Worm (Caenorhabditis elegans) whole organism, L1 larva: Measurements from ENCODE around the gene idpc-6.

Experiments used
- C16A3.4 ChIP-seq: fragments of 150-350 bp; optimal IDR thresholded peaks from 2 replicates; lab custom pipeline; 2014; ENCODE audit warnings: missing biosample characterization, missing genetic modification characterization
- F16B12.6 ChIP-seq: fragments of 150-350 bp; optimal IDR thresholded peaks from 2 replicates; lab custom pipeline; 2014; ENCODE audit warnings: missing biosample characterization, missing genetic modification characterization
- aha-1 ChIP-seq: fragments of 150-350 bp; optimal IDR thresholded peaks from 2 replicates; lab custom pipeline; 2014; ENCODE audit warnings: missing biosample characterization, missing genetic modification characterization
- aly-2 ChIP-seq: fragments of 150-350 bp; optimal IDR thresholded peaks from 2 replicates; lab custom pipeline; 2014; ENCODE audit warnings: missing biosample characterization, missing genetic modification characterization
- blmp-1 ChIP-seq: fragments of 150-350 bp; optimal IDR thresholded peaks from 2 replicates; lab custom pipeline; 2014; ENCODE audit warnings: missing biosample characterization, missing genetic modification characterization
- ceh-63 ChIP-seq: fragments of 200-800 bp; sonication (Bioruptor generic); optimal IDR thresholded peaks from 2 replicates; lab custom pipeline; 2018; ENCODE audit warnings: mild to moderate bottlenecking, missing genetic modification characterization, missing compliant biosample characterization
- ceh-82 ChIP-seq, 3 experiments: fragments of 150-350 bp in 1 of 3; sonication (generic microtip) in 2 of 3; optimal IDR thresholded peaks; 2 replicates each; lab custom pipeline; 2014 to 2017; ENCODE audit warnings: missing biosample characterization in 3 of 3, missing genetic modification characterization in 3 of 3
- ceh-88 ChIP-seq: fragments of 200-800 bp; sonication (Bioruptor generic); IDR thresholded peaks from 2 replicates; pipeline ENCODE4 v1.3.6; 2022; ENCODE audit warnings: missing genetic modification characterization, missing compliant biosample characterization
- ceh-90 ChIP-seq: sonication (generic microtip); optimal IDR thresholded peaks from 2 replicates; lab custom pipeline; 2016; ENCODE audit warnings: missing genetic modification characterization, missing compliant biosample characterization
- dpl-1 ChIP-seq, 3 experiments: fragments of 150-350 bp in 2 of 3; sonication (generic microtip) in 1 of 3; optimal IDR thresholded peaks; 2 replicates each; lab custom pipeline; 2014 to 2017; ENCODE audit warnings: missing biosample characterization in 3 of 3, missing genetic modification characterization in 3 of 3, missing genetic modification reagents in 3 of 3
- dsc-1 ChIP-seq: sonication (generic microtip); optimal IDR thresholded peaks from 2 replicates; lab custom pipeline; 2016; ENCODE audit warnings: mild to moderate bottlenecking, missing genetic modification characterization, missing compliant biosample characterization
- egl-27 ChIP-seq, 2 experiments: fragments of 150-350 bp in 1 of 2; sonication (generic microtip); optimal IDR thresholded peaks; 3 replicates each; lab custom pipeline; 2017 to 2018; ENCODE audit warnings: missing biosample characterization in 2 of 2, missing genetic modification characterization in 2 of 2, missing genetic modification reagents in 2 of 2
- elt-3 ChIP-seq, 6 experiments: fragments of 150-350 bp in 1 of 6; sonication (generic microtip); optimal IDR thresholded peaks; 2 replicates each; lab custom pipeline; 2017 to 2018; ENCODE audit warnings: missing biosample characterization in 6 of 6, missing genetic modification characterization in 6 of 6, inconsistent platforms in 1 of 6
- ets-5 ChIP-seq: fragments of 200-800 bp; sonication (Bioruptor generic); IDR thresholded peaks from 2 replicates; pipeline ENCODE4 v1.3.6; 2022; ENCODE audit warnings: missing genetic modification characterization, missing compliant biosample characterization
- fkh-10 ChIP-seq: sonication (generic microtip); optimal IDR thresholded peaks from 2 replicates; lab custom pipeline; 2017; ENCODE audit warnings: missing biosample characterization, missing genetic modification reagents, missing genetic modification characterization
- fkh-4 ChIP-seq: sonication (generic microtip); optimal IDR thresholded peaks from 2 replicates; lab custom pipeline; 2016; ENCODE audit warnings: missing compliant biosample characterization, missing genetic modification characterization, borderline replicate concordance
- fos-1 ChIP-seq: fragments of 150-350 bp; optimal IDR thresholded peaks from 2 replicates; lab custom pipeline; 2014; ENCODE audit warnings: missing biosample characterization, missing genetic modification characterization
- grh-1 ChIP-seq: fragments of 200-800 bp; sonication (Bioruptor generic); IDR thresholded peaks from 2 replicates; pipeline ENCODE4 v1.3.6; 2022; ENCODE audit warnings: missing genetic modification reagents, missing genetic modification characterization, missing compliant biosample characterization
- irx-1 ChIP-seq: sonication (generic microtip); optimal IDR thresholded peaks from 2 replicates; lab custom pipeline; 2016; ENCODE audit warnings: missing genetic modification characterization, missing compliant biosample characterization
- jun-1 ChIP-seq: fragments of 150-350 bp; optimal IDR thresholded peaks from 2 replicates; lab custom pipeline; 2014; ENCODE audit warnings: missing biosample characterization, missing genetic modification reagents, missing genetic modification characterization
- lin-13 ChIP-seq: fragments of 150-350 bp; optimal IDR thresholded peaks from 2 replicates; lab custom pipeline; 2014; ENCODE audit warnings: missing biosample characterization, missing genetic modification reagents, missing genetic modification characterization
- lir-3 ChIP-seq: sonication (generic microtip); optimal IDR thresholded peaks from 2 replicates; lab custom pipeline; 2016; ENCODE audit warnings: mild to moderate bottlenecking, missing genetic modification characterization, moderate library complexity, missing compliant biosample characterization; ENCODE audit not compliant: poor library complexity
- lsy-2 ChIP-seq, 2 experiments: fragments of 150-350 bp; optimal IDR thresholded peaks; 2 replicates each; lab custom pipeline; 2014; ENCODE audit warnings: missing biosample characterization in 2 of 2, missing genetic modification characterization in 2 of 2
- mab-9 ChIP-seq: fragments of 200-800 bp; sonication (Bioruptor generic); IDR thresholded peaks from 2 replicates; pipeline ENCODE4 v1.3.6; 2022; ENCODE audit warnings: missing genetic modification reagents, missing genetic modification characterization, missing compliant biosample characterization
- mdl-1 ChIP-seq, 2 experiments: fragments of 150-350 bp; optimal IDR thresholded peaks; 2 replicates each; lab custom pipeline; 2014 to 2017; ENCODE audit warnings: missing biosample characterization in 2 of 2, missing genetic modification characterization in 2 of 2, inconsistent platforms in 1 of 2
- mep-1 ChIP-seq: fragments of 150-350 bp; optimal IDR thresholded peaks from 2 replicates; lab custom pipeline; 2014; ENCODE audit warnings: missing biosample characterization, missing genetic modification characterization
- nhr-12 ChIP-seq: sonication (generic microtip); optimal IDR thresholded peaks from 2 replicates; lab custom pipeline; 2017; ENCODE audit warnings: missing biosample characterization, missing genetic modification characterization
- nhr-20 ChIP-seq: sonication (generic microtip); optimal IDR thresholded peaks from 2 replicates; lab custom pipeline; 2016; ENCODE audit warnings: mild to moderate bottlenecking, missing genetic modification characterization, missing compliant biosample characterization
- nhr-237 ChIP-seq: fragments of 150-350 bp; optimal IDR thresholded peaks from 2 replicates; lab custom pipeline; 2014; ENCODE audit warnings: missing biosample characterization, missing genetic modification characterization
- nhr-28 ChIP-seq: fragments of 150-350 bp; optimal IDR thresholded peaks from 2 replicates; lab custom pipeline; 2014; ENCODE audit warnings: missing biosample characterization, missing genetic modification characterization
- nhr-71 ChIP-seq: sonication (generic microtip); optimal IDR thresholded peaks from 2 replicates; lab custom pipeline; 2016; ENCODE audit warnings: mild to moderate bottlenecking, missing genetic modification characterization, moderate library complexity, missing compliant biosample characterization
- nhr-76 ChIP-seq: sonication (generic microtip); optimal IDR thresholded peaks from 2 replicates; lab custom pipeline; 2017; ENCODE audit warnings: missing biosample characterization, missing genetic modification characterization
- nhr-77 ChIP-seq: fragments of 150-350 bp; optimal IDR thresholded peaks from 2 replicates; lab custom pipeline; 2014; ENCODE audit warnings: missing biosample characterization, missing genetic modification characterization
- nhr-85 ChIP-seq: sonication (generic microtip); peaks from one replicate; lab custom pipeline; 2016; ENCODE audit warnings: missing genetic modification characterization, inconsistent platforms, missing compliant biosample characterization
- rnt-1 ChIP-seq: sonication (generic microtip); optimal IDR thresholded peaks from 2 replicates; lab custom pipeline; 2016; ENCODE audit warnings: mild to moderate bottlenecking, missing genetic modification characterization, moderate library complexity, missing compliant biosample characterization
- skn-1 ChIP-seq: fragments of 150-350 bp; optimal IDR thresholded peaks from 2 replicates; lab custom pipeline; 2014; ENCODE audit warnings: missing biosample characterization, missing genetic modification characterization
- snpc-4 ChIP-seq: fragments of 150-350 bp; optimal IDR thresholded peaks from 2 replicates; lab custom pipeline; 2014; ENCODE audit warnings: missing biosample characterization, missing genetic modification characterization
- sox-4 ChIP-seq: sonication (generic microtip); optimal IDR thresholded peaks from 2 replicates; lab custom pipeline; 2016; ENCODE audit warnings: missing genetic modification characterization, missing compliant biosample characterization
- sptf-1 ChIP-seq: fragments of 150-350 bp; optimal IDR thresholded peaks from 2 replicates; lab custom pipeline; 2014; ENCODE audit warnings: missing biosample characterization, missing genetic modification characterization
- tbx-2 ChIP-seq: sonication (generic microtip); optimal IDR thresholded peaks from 2 replicates; lab custom pipeline; 2016; ENCODE audit warnings: missing genetic modification characterization, missing compliant biosample characterization
- unc-130 ChIP-seq: fragments of 150-350 bp; optimal IDR thresholded peaks from 2 replicates; lab custom pipeline; 2017; ENCODE audit warnings: missing biosample characterization, missing genetic modification characterization, inconsistent platforms
- unc-30 ChIP-seq: sonication (generic microtip); optimal IDR thresholded peaks from 2 replicates; lab custom pipeline; 2017; ENCODE audit warnings: missing biosample characterization, missing genetic modification characterization
- unc-86 ChIP-seq: sonication (generic microtip); optimal IDR thresholded peaks from 2 replicates; lab custom pipeline; 2016; ENCODE audit warnings: missing genetic modification characterization, missing compliant biosample characterization
- vab-15 ChIP-seq: sonication (generic microtip); optimal IDR thresholded peaks from 2 replicates; lab custom pipeline; 2017; ENCODE audit warnings: missing genotype, mild to moderate bottlenecking, missing genetic modification characterization, missing compliant biosample characterization
- ztf-11 ChIP-seq, 2 experiments: sonication (generic microtip); optimal IDR thresholded peaks; 2 replicates each; lab custom pipeline; 2016 to 2017; ENCODE audit warnings: missing genetic modification characterization in 2 of 2, missing biosample characterization in 1 of 2, missing compliant biosample characterization in 1 of 2

The idpc-6 gene

ce11 chrV:9654154-9654805, 34.3 kb downstream of the idpc-6 start, which contains the start of gene cyp-29A4 (continued):
- no peak for TF ChIP-seq mep-1 (tag; lab: Kevin White, UChicago)
- TF ChIP-seq aly-2 (tag; lab: Kevin White, UChicago), result no peak
- TF ChIP-seq unc-130 (tag; lab: Kevin White, UChicago), result no peak
- TF ChIP-seq jun-1 (tag; lab: Kevin White, UChicago), result no peak
- TF ChIP-seq sptf-1 (tag; lab: Kevin White, UChicago), result no peak
- no peak for TF ChIP-seq fos-1 (tag; lab: Kevin White, UChicago)
- TF ChIP-seq lir-3, result no peak
- peak; percentile 89 for TF ChIP-seq nhr-85 (tag; lab: Kevin White, UChicago)
- no peak for TF ChIP-seq aha-1 (tag; lab: Kevin White, UChicago)
- TF ChIP-seq skn-1 (tag; lab: Kevin White, UChicago), result no peak
- TF ChIP-seq egl-27 (tag; optimal IDR thresholded peaks at IDR 0.05; lab: Kevin White, UChicago), result no peak
- no peak for TF ChIP-seq nhr-12 (tag; lab: Kevin White, UChicago)
- no peak for TF ChIP-seq unc-86
- no peak for TF ChIP-seq nhr-77
- TF ChIP-seq ceh-88 (GFP tag; lab: Robert Waterston, UW), result no peak
- TF ChIP-seq nhr-28 (tag; lab: Kevin White, UChicago), result no peak
- TF ChIP-seq F16B12.6 (tag; lab: Kevin White, UChicago), result no peak
- TF ChIP-seq nhr-76 (tag; lab: Kevin White, UChicago), result no peak
- TF ChIP-seq mdl-1 (tag; optimal IDR thresholded peaks at IDR 0.05; lab: Kevin White, UChicago), result no peak
- TF ChIP-seq mab-9, result no peak
- TF ChIP-seq dsc-1, result no peak
- peak; percentile 66 for TF ChIP-seq nhr-20 (tag; lab: Kevin White, UChicago)
- TF ChIP-seq rnt-1 (tag; lab: Kevin White, UChicago), result no peak
- TF ChIP-seq grh-1 (GFP tag; lab: Robert Waterston, UW), result peak; percentile 68
- no peak for TF ChIP-seq ztf-11 (tag; optimal IDR thresholded peaks at IDR 0.05; lab: Kevin White, UChicago)
- peak; percentile 69 to 96 (median 92) for TF ChIP-seq elt-3 (tag; optimal IDR thresholded peaks at IDR 0.05; lab: Kevin White, UChicago)
- no peak for TF ChIP-seq ets-5 (GFP tag; lab: Robert Waterston, UW)
- no peak for TF ChIP-seq lsy-2 (tag; optimal IDR thresholded peaks at IDR 0.05; lab: Kevin White, UChicago)
- TF ChIP-seq irx-1 (tag; lab: Kevin White, UChicago), result no peak
- no peak for TF ChIP-seq ceh-90
- no peak for TF ChIP-seq C16A3.4
- peak; percentile 39 for TF ChIP-seq vab-15 (tag; lab: Kevin White, UChicago)
- no peak for TF ChIP-seq dpl-1 (GFP tag; optimal IDR thresholded peaks at IDR 0.05; lab: Kevin White, UChicago)
- TF ChIP-seq unc-30 (tag; lab: Kevin White, UChicago), result no peak
- peak; percentile 58 for TF ChIP-seq blmp-1 (tag; lab: Kevin White, UChicago)
- TF ChIP-seq fkh-4 (tag; lab: Kevin White, UChicago), result no peak
- no peak for TF ChIP-seq ceh-82 (tag; optimal IDR thresholded peaks at IDR 0.05; lab: Kevin White, UChicago)
- no peak for TF ChIP-seq nhr-237 (tag; lab: Kevin White, UChicago)
- TF ChIP-seq sox-4 (tag; lab: Kevin White, UChicago), result no peak
- no peak for TF ChIP-seq ceh-63
- peak; percentile 72 for TF ChIP-seq nhr-71
- no peak for TF ChIP-seq lin-13 (GFP tag; lab: Kevin White, UChicago)
- TF ChIP-seq tbx-2 (tag; lab: Kevin White, UChicago), result no peak
- TF ChIP-seq, all 84 proteins: peak for 11

DNA sequence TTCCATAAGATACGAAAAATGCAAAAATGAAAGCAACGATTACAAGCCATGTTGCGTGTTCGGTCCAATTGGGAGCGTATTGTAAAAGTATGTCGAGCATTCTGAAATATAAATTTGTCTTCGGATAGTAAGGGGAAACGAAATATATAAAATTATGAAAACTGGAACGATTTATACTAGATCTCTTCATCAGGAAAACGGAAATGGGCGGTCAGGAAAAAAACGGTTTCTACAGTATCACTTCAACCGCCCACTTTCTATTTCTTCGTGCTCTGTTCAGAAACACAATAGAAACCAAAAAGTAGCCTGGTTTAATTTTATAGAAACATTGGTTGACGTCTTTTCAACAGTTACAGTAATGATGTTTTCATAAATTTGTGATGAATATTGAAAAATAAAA, 41.6 kb downstream of the idpc-6 start, which contains the start of gene pitr-4:
pitr-4 (minus strand) TSS at position 101 of the 400 bp plus-strand sequence.
- no peak for TF ChIP-seq ceh-90
- TF ChIP-seq aha-1 (tag; lab: Kevin White, UChicago), result no peak
- no peak for TF ChIP-seq snpc-4 (tag; lab: Kevin White, UChicago)
- no peak for TF ChIP-seq fkh-10 (GFP tag; lab: Kevin White, UChicago)
- TF ChIP-seq blmp-1 (tag; lab: Kevin White, UChicago), result no peak
